Fruit fly (Drosophila melanogaster) whole organism, prepupa: ENCODE data around the gene CG16813.

ENCODE experiments used
- Blimp-1 ChIP-seq: fragments of 200-800 bp; sonication (Bioruptor generic); optimal IDR thresholded peaks from 3 replicates; lab custom pipeline; 2017; ENCODE audit warnings: missing biosample characterization, missing genetic modification characterization, mild to moderate bottlenecking, moderate library complexity, missing genetic modification reagents
- CG10631 ChIP-seq: fragments of 200-800 bp; sonication (Bioruptor generic); optimal IDR thresholded peaks from 2 replicates; lab custom pipeline; 2016; ENCODE audit warnings: missing biosample characterization, missing genetic modification characterization
- CG10669 ChIP-seq: fragments of 200-800 bp; sonication (Bioruptor generic); optimal IDR thresholded peaks from 3 replicates; lab custom pipeline; 2018; ENCODE audit warnings: missing biosample characterization, mild to moderate bottlenecking, missing genetic modification characterization, moderate library complexity
- CG11294 ChIP-seq: fragments of 200-800 bp; sonication (Bioruptor generic); IDR thresholded peaks from 2 replicates; pipeline ENCODE4 v1.3.6; 2022; ENCODE audit warnings: missing biosample characterization, missing genetic modification characterization
- CG11762 ChIP-seq: fragments of 200-800 bp; sonication (Bioruptor generic); optimal IDR thresholded peaks from 3 replicates; lab custom pipeline; 2016; ENCODE audit warnings: missing biosample characterization, missing genetic modification characterization; ENCODE audit not compliant: insufficient read depth
- CG11902 ChIP-seq: fragments of 200-800 bp; sonication (Bioruptor generic); optimal IDR thresholded peaks from 3 replicates; lab custom pipeline; 2016; ENCODE audit warnings: missing biosample characterization, missing genetic modification characterization
- CG1621 ChIP-seq: fragments of 200-800 bp; sonication (Bioruptor generic); optimal IDR thresholded peaks from 3 replicates; lab custom pipeline; 2018; ENCODE audit warnings: missing biosample characterization, mild to moderate bottlenecking, missing genetic modification characterization
- CG31627 ChIP-seq: fragments of 200-800 bp; sonication (Bioruptor generic); optimal IDR thresholded peaks from 3 replicates; lab custom pipeline; 2016; ENCODE audit warnings: missing biosample characterization, missing genetic modification characterization
- CG32006 ChIP-seq: fragments of 200-800 bp; sonication (Bioruptor generic); optimal IDR thresholded peaks from 3 replicates; lab custom pipeline; 2017; ENCODE audit warnings: missing biosample characterization, mild to moderate bottlenecking, missing genetic modification characterization
- CG3919 ChIP-seq: fragments of 200-800 bp; sonication (Bioruptor generic); optimal IDR thresholded peaks from 3 replicates; lab custom pipeline; 2016; ENCODE audit warnings: missing biosample characterization, missing genetic modification characterization
- CG4318 ChIP-seq: fragments of 200-800 bp; sonication (Bioruptor generic); optimal IDR thresholded peaks from 3 replicates; lab custom pipeline; 2017; ENCODE audit warnings: missing biosample characterization, mild to moderate bottlenecking, missing genetic modification characterization
- CG6163 ChIP-seq: fragments of 200-800 bp; sonication (Bioruptor generic); IDR thresholded peaks from 3 replicates; pipeline ENCODE4 v1.3.6; 2022; ENCODE audit warnings: missing biosample characterization, missing genetic modification characterization
- CG6276 ChIP-seq: fragments of 200-800 bp; sonication (Bioruptor generic); optimal IDR thresholded peaks from 2 replicates; lab custom pipeline; 2017; ENCODE audit warnings: missing biosample characterization, mild to moderate bottlenecking, missing genetic modification characterization
- CG6792 ChIP-seq: fragments of 200-800 bp; sonication (Bioruptor generic); optimal IDR thresholded peaks from 3 replicates; lab custom pipeline; 2016; ENCODE audit warnings: missing biosample characterization, missing genetic modification characterization
- CG6808 ChIP-seq: fragments of 200-800 bp; sonication (Bioruptor generic); optimal IDR thresholded peaks from 3 replicates; lab custom pipeline; 2017; ENCODE audit warnings: missing biosample characterization, missing genetic modification characterization, mild to moderate bottlenecking, moderate library complexity, missing genetic modification reagents
- CG6854 ChIP-seq: fragments of 200-800 bp; sonication (Bioruptor generic); optimal IDR thresholded peaks from 2 replicates; lab custom pipeline; 2017; ENCODE audit warnings: missing biosample characterization, mild to moderate bottlenecking, missing genetic modification characterization
- CG7368 ChIP-seq: fragments of 200-800 bp; sonication (Bioruptor generic); optimal IDR thresholded peaks from 3 replicates; lab custom pipeline; 2016; ENCODE audit warnings: missing biosample characterization, missing genetic modification characterization
- CG8119 ChIP-seq: fragments of 200-800 bp; sonication (Bioruptor generic); IDR thresholded peaks from 3 replicates; pipeline ENCODE4 v1.3.6; 2022; ENCODE audit warnings: missing biosample characterization, missing genetic modification characterization
- CG8319 ChIP-seq: fragments of 200-800 bp; sonication (Bioruptor generic); optimal IDR thresholded peaks from 3 replicates; lab custom pipeline; 2016; ENCODE audit warnings: missing biosample characterization, missing genetic modification characterization
- CG8632 ChIP-seq: fragments of 200-800 bp; sonication (Bioruptor generic); optimal IDR thresholded peaks from 3 replicates; lab custom pipeline; 2016; ENCODE audit warnings: missing biosample characterization, missing genetic modification characterization
- Eip75B ChIP-seq: fragments of 200-800 bp; sonication (Bioruptor generic); optimal IDR thresholded peaks from 3 replicates; lab custom pipeline; 2016; ENCODE audit warnings: missing biosample characterization, missing genetic modification characterization
- Eip78C ChIP-seq: fragments of 200-800 bp; sonication (Bioruptor generic); peaks from one replicate; lab custom pipeline; 2016; ENCODE audit warnings: missing biosample characterization, missing genetic modification characterization
- Ets21C ChIP-seq: fragments of 200-800 bp; sonication (Bioruptor generic); optimal IDR thresholded peaks from 3 replicates; lab custom pipeline; 2016; ENCODE audit warnings: missing biosample characterization, missing genetic modification characterization
- Ets96B ChIP-seq: fragments of 200-800 bp; optimal IDR thresholded peaks from 2 replicates; lab custom pipeline; 2019; ENCODE audit warnings: missing biosample characterization, mild to moderate bottlenecking, missing genetic modification characterization, moderate library complexity
- Gug ChIP-seq: fragments of 200-800 bp; sonication (Bioruptor generic); IDR thresholded peaks from 2 replicates; pipeline ENCODE4 v1.3.6; 2022; ENCODE audit warnings: missing biosample characterization, missing genetic modification characterization
- Hr38 ChIP-seq: sonication (Bioruptor generic); optimal IDR thresholded peaks from 2 replicates; lab custom pipeline; 2016; ENCODE audit warnings: missing biosample characterization, missing genetic modification characterization
- Hr39 ChIP-seq: fragments of 200-800 bp; sonication (Bioruptor generic); optimal IDR thresholded peaks from 2 replicates; lab custom pipeline; 2016; ENCODE audit warnings: missing biosample characterization, missing genetic modification characterization
- Hr4 ChIP-seq: fragments of 200-800 bp; sonication (Bioruptor generic); optimal IDR thresholded peaks from 3 replicates; lab custom pipeline; 2016; ENCODE audit warnings: missing biosample characterization, missing genetic modification characterization
- Lpt ChIP-seq: fragments of 200-800 bp; sonication (Bioruptor generic); optimal IDR thresholded peaks from 3 replicates; lab custom pipeline; 2016; ENCODE audit warnings: missing biosample characterization, missing genetic modification characterization
- Met ChIP-seq: fragments of 200-800 bp; sonication (Bioruptor generic); optimal IDR thresholded peaks from 3 replicates; lab custom pipeline; 2016; ENCODE audit warnings: missing biosample characterization, missing genetic modification characterization
- OdsH ChIP-seq: fragments of 200-800 bp; sonication (Bioruptor generic); optimal IDR thresholded peaks from 3 replicates; lab custom pipeline; 2016; ENCODE audit warnings: missing biosample characterization, missing genetic modification characterization
- Smox ChIP-seq: fragments of 200-800 bp; sonication (Bioruptor generic); optimal IDR thresholded peaks from 3 replicates; lab custom pipeline; 2016; ENCODE audit warnings: missing biosample characterization, missing genetic modification characterization
- Sox102F ChIP-seq: fragments of 200-800 bp; sonication (Bioruptor generic); optimal IDR thresholded peaks from 2 replicates; lab custom pipeline; 2016; ENCODE audit warnings: missing biosample characterization, mild to moderate bottlenecking, missing genetic modification characterization
- Sox14 ChIP-seq: fragments of 200-800 bp; sonication (Bioruptor generic); optimal IDR thresholded peaks from 3 replicates; lab custom pipeline; 2016; ENCODE audit warnings: missing biosample characterization, missing genetic modification characterization
- Sox15 ChIP-seq: fragments of 200-800 bp; sonication (Bioruptor generic); optimal IDR thresholded peaks from 3 replicates; lab custom pipeline; 2016; ENCODE audit warnings: missing biosample characterization, missing genetic modification characterization
- achi ChIP-seq: fragments of 200-800 bp; sonication (Bioruptor generic); optimal IDR thresholded peaks from 3 replicates; lab custom pipeline; 2016; ENCODE audit warnings: missing biosample characterization, missing genetic modification characterization
- acj6 ChIP-seq: fragments of 200-800 bp; sonication (Bioruptor generic); optimal IDR thresholded peaks from 3 replicates; lab custom pipeline; 2016; ENCODE audit warnings: missing biosample characterization, missing genetic modification characterization
- dac ChIP-seq: fragments of 200-800 bp; sonication (Bioruptor generic); optimal IDR thresholded peaks from 2 replicates; lab custom pipeline; 2017; ENCODE audit warnings: missing biosample characterization, mild to moderate bottlenecking, missing genetic modification characterization
- dsx ChIP-seq: fragments of 200-800 bp; optimal IDR thresholded peaks from 3 replicates; lab custom pipeline; 2019; ENCODE audit warnings: missing biosample characterization, mild to moderate bottlenecking, missing genetic modification characterization, moderate library complexity; ENCODE audit not compliant: poor library complexity, severe bottlenecking
- eg ChIP-seq: fragments of 200-800 bp; sonication (Bioruptor generic); IDR thresholded peaks from 3 replicates; pipeline ENCODE4 v1.3.6; 2022; ENCODE audit warnings: missing biosample characterization, missing genetic modification characterization
- fd59A ChIP-seq: fragments of 200-800 bp; sonication (Bioruptor generic); optimal IDR thresholded peaks from 2 replicates; lab custom pipeline; 2017; ENCODE audit warnings: missing biosample characterization, mild to moderate bottlenecking, missing genetic modification characterization, missing genetic modification reagents
- fd85E ChIP-seq: fragments of 200-800 bp; sonication (Bioruptor generic); optimal IDR thresholded peaks from 3 replicates; lab custom pipeline; 2016; ENCODE audit warnings: missing biosample characterization, missing genetic modification characterization
- fkh ChIP-seq: fragments of 200-800 bp; sonication (Bioruptor generic); optimal IDR thresholded peaks from 3 replicates; lab custom pipeline; 2017; ENCODE audit warnings: missing biosample characterization, mild to moderate bottlenecking, missing genetic modification characterization, moderate library complexity
- lz ChIP-seq: fragments of 200-800 bp; sonication (Bioruptor generic); optimal IDR thresholded peaks from 3 replicates; lab custom pipeline; 2016; ENCODE audit warnings: missing biosample characterization, missing genetic modification characterization
- net ChIP-seq: fragments of 200-800 bp; sonication (Bioruptor generic); optimal IDR thresholded peaks from 3 replicates; lab custom pipeline; 2016; ENCODE audit warnings: missing biosample characterization, missing genetic modification characterization
- pdm3 ChIP-seq: fragments of 200-800 bp; sonication (Bioruptor generic); optimal IDR thresholded peaks from 3 replicates; lab custom pipeline; 2016; ENCODE audit warnings: missing biosample characterization, missing genetic modification characterization
- spab ChIP-seq: fragments of 200-800 bp; sonication (Bioruptor generic); optimal IDR thresholded peaks from 2 replicates; lab custom pipeline; 2017; ENCODE audit warnings: missing biosample characterization, mild to moderate bottlenecking, missing genetic modification characterization, missing genetic modification reagents
- svp ChIP-seq: fragments of 200-800 bp; sonication (Bioruptor generic); peaks from one replicate; lab custom pipeline; 2016; ENCODE audit warnings: missing biosample characterization, missing genetic modification characterization
- topi ChIP-seq: fragments of 200-800 bp; sonication (Bioruptor generic); optimal IDR thresholded peaks from 3 replicates; lab custom pipeline; 2016; ENCODE audit warnings: missing biosample characterization, missing genetic modification characterization
- vri ChIP-seq: fragments of 200-800 bp; sonication (Bioruptor generic); optimal IDR thresholded peaks from 3 replicates; lab custom pipeline; 2016; ENCODE audit warnings: missing biosample characterization, mild to moderate bottlenecking, missing genetic modification characterization

Gene CG16813

DNA sequence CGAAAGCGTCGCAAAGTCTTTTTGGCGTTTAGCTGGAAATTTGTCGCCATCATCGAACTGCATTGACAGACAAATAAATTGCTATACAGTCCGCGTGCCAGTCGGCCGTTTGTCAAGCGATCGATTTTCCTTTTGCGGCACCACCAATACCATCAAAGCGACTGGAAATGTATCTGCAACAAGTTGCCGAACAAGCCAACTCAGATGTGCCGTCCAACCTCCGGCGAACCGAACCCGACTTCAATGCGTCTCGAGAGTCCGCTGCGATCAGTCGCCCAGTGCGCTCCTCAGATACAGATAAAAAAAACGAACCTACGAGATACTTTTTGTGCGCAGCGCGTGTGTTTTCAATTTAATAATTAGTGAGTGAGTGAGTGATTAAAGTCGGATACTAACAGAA, 39.3 kb downstream of the CG16813 start (continued):
- no peak for TF ChIP-seq fkh (GFP tag; lab: Kevin White, UChicago)
- TF ChIP-seq, all 60 proteins: peak for 9

DNA sequence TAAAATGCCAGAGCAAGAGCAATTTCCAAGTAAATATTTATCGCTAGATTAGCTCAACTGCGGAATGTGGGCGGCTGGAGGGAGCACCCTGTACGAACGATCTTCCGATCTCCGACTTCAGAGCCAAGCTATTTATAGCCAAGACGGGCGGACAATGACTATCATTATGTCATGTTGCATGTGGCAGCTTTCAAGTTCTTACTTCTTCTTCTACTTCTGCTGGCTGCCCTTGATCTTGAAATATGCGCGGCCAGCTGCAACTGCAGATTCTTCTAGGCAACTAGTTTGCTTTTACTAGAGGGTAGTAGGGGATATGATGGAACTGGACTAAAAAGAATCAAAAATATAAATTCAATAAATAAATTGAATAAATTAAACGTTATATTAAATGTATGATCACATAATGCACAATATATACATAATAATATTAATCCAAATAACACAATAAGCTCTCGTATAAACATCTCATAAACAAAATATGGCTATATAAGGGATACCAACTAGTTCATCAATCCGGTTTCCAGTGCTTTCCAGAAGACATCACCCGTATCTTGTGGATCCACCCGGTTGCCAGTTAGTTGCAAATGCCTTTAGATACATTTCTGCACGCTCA, 40.8 kb downstream of the CG16813 start:
- peak; percentile 71 for TF ChIP-seq Eip78C (GFP tag; lab: Kevin White, UChicago)
- no peak for TF ChIP-seq CG11902 (GFP tag; lab: Kevin White, UChicago)
- TF ChIP-seq Ets96B (tag; lab: Kevin White, UChicago) = peak; percentile 55
- TF ChIP-seq Ets21C (GFP tag; lab: Kevin White, UChicago) = no peak
- no peak for TF ChIP-seq topi (GFP tag; lab: Kevin White, UChicago)
- peak; percentile 51 for TF ChIP-seq CG10631
- TF ChIP-seq dsx (GFP tag; lab: Kevin White, UChicago) = peak; percentile 76
- peak; percentile 52 for TF ChIP-seq OdsH
- no peak for TF ChIP-seq Eip75B
- TF ChIP-seq net (GFP tag; lab: Kevin White, UChicago) = peak; percentile 13
- TF ChIP-seq CG1621 (tag; lab: Kevin White, UChicago) = peak; percentile 4
- TF ChIP-seq svp (GFP tag; lab: Kevin White, UChicago) = no peak
- no peak for TF ChIP-seq Smox
- peak; percentile 72 for TF ChIP-seq CG8119 (GFP tag; lab: Robert Waterston, UW)
- TF ChIP-seq CG6276 (GFP tag; lab: Kevin White, UChicago) = peak; percentile 25
- TF ChIP-seq Gug (GFP tag; lab: Robert Waterston, UW) = peak; percentile 31; the same call in 1 of the 2 replicates
- TF ChIP-seq CG4318 = peak; percentile 26
- TF ChIP-seq lz (GFP tag; lab: Kevin White, UChicago) = no peak
- TF ChIP-seq acj6 (GFP tag; lab: Kevin White, UChicago) = peak; percentile 19
- no peak for TF ChIP-seq fd85E (GFP tag; lab: Kevin White, UChicago)
- TF ChIP-seq pdm3 = no peak
- TF ChIP-seq spab (GFP tag; lab: Kevin White, UChicago) = peak; percentile 33
- peak; percentile 55 for TF ChIP-seq Lpt (GFP tag; lab: Kevin White, UChicago)
- TF ChIP-seq CG6808 (GFP tag; lab: Kevin White, UChicago) = peak; percentile 51
- TF ChIP-seq CG6163 (GFP tag; lab: Robert Waterston, UW) = no peak
- TF ChIP-seq Hr4 (GFP tag; lab: Kevin White, UChicago) = no peak
- no peak for TF ChIP-seq Hr38 (GFP tag; lab: Kevin White, UChicago)
- TF ChIP-seq Sox15 = no peak
- peak; percentile 60 for TF ChIP-seq achi (GFP tag; lab: Kevin White, UChicago)
- TF ChIP-seq Met (GFP tag; lab: Kevin White, UChicago) = no peak
- no peak for TF ChIP-seq CG6792 (GFP tag; lab: Kevin White, UChicago)
- no peak for TF ChIP-seq Sox102F (GFP tag; lab: Kevin White, UChicago)
- TF ChIP-seq CG6854 (GFP tag; lab: Kevin White, UChicago) = no peak
- no peak for TF ChIP-seq CG8632 (GFP tag; lab: Kevin White, UChicago)
- no peak for TF ChIP-seq CG11762
- TF ChIP-seq CG7368 = no peak
- TF ChIP-seq CG11294 (GFP tag; lab: Robert Waterston, UW) = no peak
- peak; percentile 72 for TF ChIP-seq CG32006
- no peak for TF ChIP-seq fd59A (GFP tag; lab: Kevin White, UChicago)
- TF ChIP-seq CG3919 = peak; percentile 17
- TF ChIP-seq eg (GFP tag; lab: Robert Waterston, UW) = peak; percentile 51; the same call in 2 of the 3 replicates
- no peak for TF ChIP-seq Blimp-1 (GFP tag; lab: Kevin White, UChicago)
- TF ChIP-seq Hr39 = no peak
- TF ChIP-seq dac (GFP tag; lab: Kevin White, UChicago) = no peak
- TF ChIP-seq fkh (GFP tag; lab: Kevin White, UChicago) = no peak
- TF ChIP-seq vri (GFP tag; lab: Kevin White, UChicago) = no peak
- TF ChIP-seq Sox14 = peak; percentile 25
- TF ChIP-seq CG10669 = peak; percentile 26
- TF ChIP-seq CG8319 (GFP tag; lab: Kevin White, UChicago) = no peak
- no peak for TF ChIP-seq CG31627 (GFP tag; lab: Kevin White, UChicago)
